Worm (Caenorhabditis elegans) whole organism, L4 larva: Measurements from ENCODE around the gene fzr-1.
A peak's percentile ranks its signal among the peaks of the same experiment; 100 is the strongest.

Source experiments
- D1046.2 ChIP-seq: fragments of 200-800 bp; sonication (Bioruptor generic); IDR thresholded peaks from 2 replicates; pipeline ENCODE4 v1.3.6; 2022; ENCODE audit warnings: missing genetic modification characterization, missing compliant biosample characterization
- F26F4.8 ChIP-seq: fragments of 200-800 bp; sonication (Bioruptor generic); conservative IDR thresholded peaks from 2 replicates; pipeline ENCODE4 v1.3.6; 2022; ENCODE audit warnings: missing genetic modification characterization, missing compliant biosample characterization
- F37D6.2 ChIP-seq: sonication (generic microtip); optimal IDR thresholded peaks from 2 replicates; lab custom pipeline; 2016; ENCODE audit warnings: mild to moderate bottlenecking, missing genetic modification characterization, missing compliant biosample characterization
- F44E2.7 ChIP-seq: fragments of 200-800 bp; sonication (Bioruptor generic); IDR thresholded peaks from 2 replicates; pipeline ENCODE4 v2.1.2; 2022; ENCODE audit warnings: missing genetic modification characterization, missing compliant biosample characterization
- T20F7.1 ChIP-seq: fragments of 200-800 bp; sonication (Bioruptor generic); optimal IDR thresholded peaks from 2 replicates; lab custom pipeline; 2018; ENCODE audit warnings: mild to moderate bottlenecking, missing genetic modification characterization, missing compliant biosample characterization
- Y105C5A.15 ChIP-seq: fragments of 200-800 bp; sonication (Bioruptor generic); IDR thresholded peaks from 2 replicates; pipeline ENCODE4 v1.3.6; 2022; ENCODE audit warnings: missing genetic modification characterization, missing compliant biosample characterization
- Y75B8A.6 ChIP-seq: fragments of 200-800 bp; sonication (Bioruptor generic); IDR thresholded peaks from 2 replicates; pipeline ENCODE4 v1.3.6; 2022; ENCODE audit warnings: missing genetic modification reagents, missing genetic modification characterization, missing compliant biosample characterization
- ZK546.5 ChIP-seq, 2 experiments: sonication (generic microtip); optimal IDR thresholded peaks; 2 replicates each; lab custom pipeline; 2017; ENCODE audit warnings: missing biosample characterization in 2 of 2, missing genetic modification characterization in 2 of 2
- aha-1 ChIP-seq: fragments of 150-350 bp; peaks from one replicate; lab custom pipeline; 2014; ENCODE audit warnings: missing biosample characterization, missing genetic modification characterization
- aly-2 ChIP-seq: sonication (generic microtip); optimal IDR thresholded peaks from 2 replicates; lab custom pipeline; 2018; ENCODE audit warnings: missing biosample characterization, missing genetic modification characterization
- ama-1 ChIP-seq: fragments of 150-350 bp; optimal IDR thresholded peaks from 2 replicates; lab custom pipeline; 2014; ENCODE audit warnings: inconsistent platforms, mixed read lengths
- arid-1 ChIP-seq: fragments of 200-800 bp; sonication (Bioruptor generic); conservative IDR thresholded peaks from 2 replicates; pipeline ENCODE4 v1.3.6; 2022; ENCODE audit warnings: missing genetic modification reagents, missing genetic modification characterization, missing compliant biosample characterization
- attf-4 ChIP-seq: sonication (generic microtip); optimal IDR thresholded peaks from 3 replicates; lab custom pipeline; 2017; ENCODE audit warnings: missing biosample characterization, missing genetic modification characterization
- ceh-20 ChIP-seq: fragments of 200-800 bp; sonication (Bioruptor generic); IDR thresholded peaks from 2 replicates; pipeline ENCODE4 v1.3.6; 2022; ENCODE audit warnings: missing genetic modification reagents, missing genetic modification characterization, missing compliant biosample characterization
- ces-1 ChIP-seq: fragments of 150-350 bp; sonication (generic microtip); optimal IDR thresholded peaks from 4 replicates; lab custom pipeline; 2014; ENCODE audit warnings: missing biosample characterization, missing genetic modification reagents, missing genetic modification characterization
- ctbp-1 ChIP-seq: fragments of 200-800 bp; sonication (Bioruptor generic); IDR thresholded peaks from 2 replicates; pipeline ENCODE4 v1.3.6; 2022; ENCODE audit warnings: missing genetic modification reagents, missing genetic modification characterization, missing compliant biosample characterization
- daf-16 ChIP-seq, 3 experiments: sonication (generic microtip); optimal IDR thresholded peaks; 2 replicates each; lab custom pipeline; 2016 to 2017; ENCODE audit warnings: missing genetic modification characterization in 3 of 3, missing genetic modification reagents in 3 of 3, mild to moderate bottlenecking in 2 of 3, missing compliant biosample characterization in 2 of 3, missing biosample characterization in 1 of 3, moderate library complexity in 1 of 3
- dmd-6 ChIP-seq: fragments of 200-800 bp; sonication (Bioruptor generic); IDR thresholded peaks from 2 replicates; pipeline ENCODE4 v1.3.6; 2022; ENCODE audit warnings: missing genetic modification reagents, missing genetic modification characterization, missing compliant biosample characterization
- dmd-8 ChIP-seq: fragments of 200-800 bp; sonication (Bioruptor generic); IDR thresholded peaks from 2 replicates; pipeline ENCODE4 v1.3.6; 2022; ENCODE audit warnings: missing genetic modification characterization, missing compliant biosample characterization
- dpl-1 ChIP-seq: fragments of 150-350 bp; optimal IDR thresholded peaks from 2 replicates; lab custom pipeline; 2014; ENCODE audit warnings: missing biosample characterization, missing genetic modification reagents, missing genetic modification characterization
- duxl-1 ChIP-seq: sonication (generic microtip); optimal IDR thresholded peaks from 2 replicates; lab custom pipeline; 2016; ENCODE audit warnings: mild to moderate bottlenecking, missing genetic modification characterization, moderate library complexity, missing compliant biosample characterization; ENCODE audit not compliant: poor library complexity
- dve-1 ChIP-seq: sonication (generic microtip); optimal IDR thresholded peaks from 2 replicates; lab custom pipeline; 2017; ENCODE audit warnings: antibody characterized with exemption, mild to moderate bottlenecking, missing genetic modification characterization, missing compliant biosample characterization; ENCODE audit not compliant: insufficient read depth
- egl-27 ChIP-seq: sonication (generic microtip); optimal IDR thresholded peaks from 3 replicates; lab custom pipeline; 2017; ENCODE audit warnings: missing biosample characterization, missing genetic modification reagents, missing genetic modification characterization
- fkh-10 ChIP-seq: fragments of 150-350 bp; optimal IDR thresholded peaks from 2 replicates; lab custom pipeline; 2014; ENCODE audit warnings: missing biosample characterization, missing genetic modification reagents, missing genetic modification characterization
- hif-1 ChIP-seq, 2 experiments: sonication (generic microtip); optimal IDR thresholded peaks; 2 replicates each; lab custom pipeline; 2016 to 2017; ENCODE audit warnings: missing compliant biosample characterization in 2 of 2, missing genetic modification characterization in 2 of 2, missing genetic modification reagents in 2 of 2, missing genotype in 2 of 2, mild to moderate bottlenecking in 1 of 2
- hlh-11 ChIP-seq: fragments of 200-800 bp; sonication (Bioruptor generic); optimal IDR thresholded peaks from 2 replicates; lab custom pipeline; 2018; ENCODE audit warnings: mild to moderate bottlenecking, missing genetic modification characterization, missing compliant biosample characterization
- hmg-1.1 ChIP-seq: fragments of 200-800 bp; sonication (Bioruptor generic); IDR thresholded peaks from 2 replicates; pipeline ENCODE4 v1.3.6; 2022; ENCODE audit warnings: missing genetic modification reagents, missing genetic modification characterization, missing compliant biosample characterization
- lsy-2 ChIP-seq, 2 experiments: fragments of 150-350 bp in 1 of 2; sonication (generic microtip) in 1 of 2; optimal IDR thresholded peaks; 2 replicates each; lab custom pipeline; 2014 to 2017; ENCODE audit warnings: missing biosample characterization in 2 of 2, missing genetic modification characterization in 2 of 2
- madf-5 ChIP-seq, 2 experiments: fragments of 200-800 bp; sonication (Bioruptor generic); IDR thresholded peaks; 2 replicates each; pipeline ENCODE4 v1.3.6; 2022; ENCODE audit warnings: missing compliant biosample characterization in 2 of 2, missing genetic modification characterization in 2 of 2
- madf-9 ChIP-seq: fragments of 200-800 bp; sonication (Bioruptor generic); conservative IDR thresholded peaks from 2 replicates; pipeline ENCODE4 v1.3.6; 2022; ENCODE audit warnings: missing genetic modification reagents, missing genetic modification characterization, missing compliant biosample characterization
- mep-1 ChIP-seq: fragments of 150-350 bp; sonication (generic microtip); optimal IDR thresholded peaks from 3 replicates; lab custom pipeline; 2014; ENCODE audit warnings: missing biosample characterization, missing genetic modification characterization
- mxl-2 ChIP-seq: fragments of 200-800 bp; sonication (Bioruptor generic); conservative IDR thresholded peaks from 2 replicates; pipeline ENCODE4 v1.3.6; 2022; ENCODE audit warnings: missing genetic modification reagents, missing genetic modification characterization, missing compliant biosample characterization
- mxl-3 ChIP-seq: fragments of 200-800 bp; sonication (Bioruptor generic); optimal IDR thresholded peaks from 2 replicates; lab custom pipeline; 2018; ENCODE audit warnings: mild to moderate bottlenecking, missing genetic modification characterization, missing compliant biosample characterization
- nhr-11 ChIP-seq: fragments of 150-350 bp; optimal IDR thresholded peaks from 2 replicates; lab custom pipeline; 2014; ENCODE audit warnings: missing biosample characterization, missing genetic modification characterization
- nhr-237 ChIP-seq: sonication (generic microtip); optimal IDR thresholded peaks from 2 replicates; lab custom pipeline; 2017; ENCODE audit warnings: missing biosample characterization, missing genetic modification characterization
- nhr-41 ChIP-seq: fragments of 200-800 bp; sonication (Bioruptor generic); IDR thresholded peaks from 2 replicates; pipeline ENCODE4 v1.3.6; 2022; ENCODE audit warnings: missing genetic modification reagents, missing genetic modification characterization, missing compliant biosample characterization
- nhr-48 ChIP-seq: sonication (generic microtip); optimal IDR thresholded peaks from 2 replicates; lab custom pipeline; 2016; ENCODE audit warnings: mild to moderate bottlenecking, missing genetic modification characterization, missing compliant biosample characterization
- nhr-6 ChIP-seq: fragments of 150-350 bp; optimal IDR thresholded peaks from 2 replicates; lab custom pipeline; 2014; ENCODE audit warnings: missing biosample characterization, missing genetic modification characterization
- pqm-1 ChIP-seq: sonication (generic microtip); optimal IDR thresholded peaks from 2 replicates; lab custom pipeline; 2017; ENCODE audit warnings: missing biosample characterization, missing genetic modification characterization
- saeg-2 ChIP-seq: fragments of 200-800 bp; sonication (Bioruptor generic); IDR thresholded peaks from 2 replicates; pipeline ENCODE4 v1.3.6; 2022; ENCODE audit warnings: missing genetic modification reagents, missing genetic modification characterization, missing compliant biosample characterization
- set-16 ChIP-seq: fragments of 200-800 bp; sonication (Bioruptor generic); IDR thresholded peaks from 2 replicates; pipeline ENCODE4 v1.3.6; 2022; ENCODE audit warnings: missing genetic modification reagents, missing genetic modification characterization, missing compliant biosample characterization
- skn-1 ChIP-seq: fragments of 150-350 bp; optimal IDR thresholded peaks from 2 replicates; lab custom pipeline; 2014; ENCODE audit warnings: missing biosample characterization, missing genetic modification characterization
- snpc-1.2 ChIP-seq: fragments of 200-800 bp; sonication (Bioruptor generic); IDR thresholded peaks from 2 replicates; pipeline ENCODE4 v1.3.6; 2022; ENCODE audit warnings: missing genetic modification reagents, missing genetic modification characterization, missing compliant biosample characterization
- snpc-4 ChIP-seq: fragments of 150-350 bp; optimal IDR thresholded peaks from 2 replicates; lab custom pipeline; 2014; ENCODE audit warnings: missing biosample characterization, missing genetic modification characterization
- tra-1 ChIP-seq: fragments of 200-800 bp; sonication (Bioruptor generic); IDR thresholded peaks from 2 replicates; pipeline ENCODE4 v1.3.6; 2022; ENCODE audit warnings: missing genetic modification reagents, missing genetic modification characterization, missing compliant biosample characterization
- unc-130 ChIP-seq: sonication (generic microtip); optimal IDR thresholded peaks from 2 replicates; lab custom pipeline; 2016; ENCODE audit warnings: missing genetic modification reagents, missing genetic modification characterization, missing compliant biosample characterization
- zip-11 ChIP-seq: fragments of 200-800 bp; sonication (Bioruptor generic); IDR thresholded peaks from 2 replicates; pipeline ENCODE4 v1.3.6; 2022; ENCODE audit warnings: missing genetic modification characterization, missing compliant biosample characterization
- zip-2 ChIP-seq: fragments of 150-350 bp; optimal IDR thresholded peaks from 2 replicates; lab custom pipeline; 2014; ENCODE audit warnings: missing biosample characterization, missing genetic modification characterization
- ztf-11 ChIP-seq: fragments of 150-350 bp; optimal IDR thresholded peaks from 2 replicates; lab custom pipeline; 2014; ENCODE audit warnings: missing biosample characterization, missing genetic modification characterization

The fzr-1 gene

ce11 chrII:9621913-9622348 lies 22.3 kb downstream of the fzr-1 start (continued):
- TF ChIP-seq dve-1 (tag; lab: Kevin White, UChicago) (peak; percentile 63), pqm-1 (no peak), mxl-2 (GFP tag; lab: Robert Waterston, UW) (no peak), egl-27 (tag; lab: Kevin White, UChicago) (no peak), nhr-11 (peak; percentile 22), fkh-10 (GFP tag; lab: Kevin White, UChicago) (no peak), ces-1 (GFP tag; lab: Kevin White, UChicago) (no peak), snpc-4 (tag; lab: Kevin White, UChicago) (no peak), ztf-11 (tag; lab: Kevin White, UChicago) (no peak), nhr-41 (GFP tag; lab: Robert Waterston, UW) (no peak), T20F7.1 (GFP tag; lab: Kevin White, UChicago) (peak; percentile 56), F26F4.8 (GFP tag; lab: Robert Waterston, UW) (no peak), dmd-6 (peak; percentile 76), skn-1 (tag; lab: Kevin White, UChicago) (no peak), saeg-2 (GFP tag; lab: Robert Waterston, UW) (no peak), hmg-1.1 (GFP tag; lab: Robert Waterston, UW) (no peak), zip-11 (GFP tag; lab: Robert Waterston, UW) (no peak), ctbp-1 (GFP tag; lab: Robert Waterston, UW) (no peak), ceh-20 (GFP tag; lab: Robert Waterston, UW) (no peak), Y75B8A.6 (no peak), duxl-1 (no peak), madf-9 (no peak), nhr-6 (tag; lab: Kevin White, UChicago) (no peak), mep-1 (tag; lab: Kevin White, UChicago) (peak; percentile 39), F44E2.7 (GFP tag; lab: Robert Waterston, UW) (no peak), dmd-8 (GFP tag; lab: Robert Waterston, UW) (no peak), aly-2 (tag; lab: Kevin White, UChicago) (no peak), F37D6.2 (tag; lab: Kevin White, UChicago) (no peak), daf-16 (GFP tag; optimal IDR thresholded peaks at IDR 0.05; lab: Kevin White, UChicago) (peak in 1 of 2 experiments; percentile 34), daf-16 (tag; optimal IDR thresholded peaks at IDR 0.05; lab: Kevin White, UChicago) (peak; percentile 29), dpl-1 (GFP tag; lab: Kevin White, UChicago) (no peak), snpc-1.2 (GFP tag; lab: Robert Waterston, UW) (0 out of 2 replicates have a peak, but pooled peaks have one; percentile 27), nhr-237 (tag; lab: Kevin White, UChicago) (no peak), aha-1 (tag; lab: Kevin White, UChicago) (no peak), mxl-3 (GFP tag; lab: Kevin White, UChicago) (no peak), arid-1 (GFP tag; lab: Robert Waterston, UW) (no peak), tra-1 (peak; percentile 52), unc-130 (GFP tag; lab: Kevin White, UChicago) (no peak), nhr-48 (tag; lab: Kevin White, UChicago) (no peak), ZK546.5 (tag; optimal IDR thresholded peaks at IDR 0.05; lab: Kevin White, UChicago) (no peak), D1046.2 (no peak), Y105C5A.15 (GFP tag; lab: Robert Waterston, UW) (no peak), ama-1 (lab: Kevin White, UChicago) (no peak), hif-1 (tag; optimal IDR thresholded peaks at IDR 0.05; lab: Kevin White, UChicago) (peak in 1 of 2 experiments; percentile 12), set-16 (GFP tag; lab: Robert Waterston, UW) (no peak), lsy-2 (tag; optimal IDR thresholded peaks at IDR 0.05; lab: Kevin White, UChicago) (no peak), attf-4 (tag; lab: Kevin White, UChicago) (no peak), hlh-11 (tag; lab: Kevin White, UChicago) (peak; percentile 73), zip-2 (no peak), madf-5 (GFP tag; IDR thresholded peaks at IDR 0.05; lab: Robert Waterston, UW) (no peak)
